Fruit fly (Drosophila melanogaster): Measurements from ENCODE around the gene Cpr64Ac.

Cpr64Ac gene

dm6 chr3L:4253611-4254300, 41.0 kb upstream of the Cpr64Ac start (continued):
- no peak for TF ChIP-seq eve (GFP tag; optimal IDR thresholded peaks at IDR 0.05)
- peak; percentile 78 for TF ChIP-seq MESR4 (GFP tag; optimal IDR thresholded peaks at IDR 0.05)
- no peak for TF ChIP-seq gro (GFP tag; optimal IDR thresholded peaks at IDR 0.05)
- TF ChIP-seq Hr78 (GFP tag; optimal IDR thresholded peaks at IDR 0.05), result peak in 1 of 2 experiments; percentile 54
- TF ChIP-seq CG8478 (optimal IDR thresholded peaks at IDR 0.05), result peak; percentile 10
- no peak for TF ChIP-seq cad (GFP tag; optimal IDR thresholded peaks at IDR 0.05)
- TF ChIP-seq sna (GFP tag; IDR thresholded peaks at IDR 0.05; ENCODE audit: partially characterized antibody), result 0 out of 2 replicates have a peak, but pooled peaks have one; percentile 18
- TF ChIP-seq pros (GFP tag; optimal IDR thresholded peaks at IDR 0.05), result no peak
- TF ChIP-seq pzg (GFP tag; optimal IDR thresholded peaks at IDR 0.05), result peak; percentile 22
- TF ChIP-seq CG32767 (GFP tag; IDR thresholded peaks at IDR 0.05), result peak; percentile 57; the same call in 1 of the 2 replicates
- TF ChIP-seq otp (GFP tag; IDR thresholded peaks at IDR 0.05), result no peak
- peak; percentile 30 for TF ChIP-seq YL-1 (GFP tag; optimal IDR thresholded peaks at IDR 0.05)
- 0 out of 2 replicates have a peak, but pooled peaks have one; percentile 14 for TF ChIP-seq bbx (GFP tag; IDR thresholded peaks at IDR 0.05; ENCODE audit: partially characterized antibody)
- no peak for TF ChIP-seq hkb (optimal IDR thresholded peaks at IDR 0.05)
- TF ChIP-seq hkb (GFP tag; IDR thresholded peaks at IDR 0.05), result no peak
- TF ChIP-seq yki (optimal IDR thresholded peaks at IDR 0.05), result no peak
- no peak for TF ChIP-seq Oli (tag; optimal IDR thresholded peaks at IDR 0.05)
- TF ChIP-seq CG13287 (GFP tag; IDR thresholded peaks at IDR 0.05; ENCODE audit: partially characterized antibody), result no peak
- TF ChIP-seq CG1529 (GFP tag; optimal IDR thresholded peaks at IDR 0.05), result no peak
- peak; percentile 46 for TF ChIP-seq CG4617 (GFP tag; optimal IDR thresholded peaks at IDR 0.05; ENCODE audit: borderline replicate concordance)
- 0 out of 3 replicates have a peak, but pooled peaks have one; percentile 58 for TF ChIP-seq mld (GFP tag; IDR thresholded peaks at IDR 0.05; ENCODE audit: partially characterized antibody)
- TF ChIP-seq CG18764 (GFP tag; optimal IDR thresholded peaks at IDR 0.05), result no peak
- TF ChIP-seq Mad (GFP tag; optimal IDR thresholded peaks at IDR 0.05), result no peak
- no peak for TF ChIP-seq btn (GFP tag; optimal IDR thresholded peaks at IDR 0.05)
- no peak for TF ChIP-seq CG5953 (GFP tag; IDR thresholded peaks at IDR 0.05)
- TF ChIP-seq esg (GFP tag; conservative IDR thresholded peaks at IDR 0.05), result no peak
- TF ChIP-seq CG4707 (GFP tag; optimal IDR thresholded peaks at IDR 0.05), result no peak
- no peak for TF ChIP-seq schlank (tag; optimal IDR thresholded peaks at IDR 0.05)
- no peak for TF ChIP-seq tll (GFP tag; optimal IDR thresholded peaks at IDR 0.05)
- 0 out of 3 replicates have a peak, but pooled peaks have one; percentile 12 for TF ChIP-seq so (GFP tag; IDR thresholded peaks at IDR 0.05)
- TF ChIP-seq CG12391 (tag; optimal IDR thresholded peaks at IDR 0.05), result no peak
- no peak for TF ChIP-seq CG2199 (GFP tag; IDR thresholded peaks at IDR 0.05)
- no peak for TF ChIP-seq wdn (GFP tag; IDR thresholded peaks at IDR 0.05)
- TF ChIP-seq MBD-R2 (GFP tag; IDR thresholded peaks at IDR 0.05), result peak; percentile 26
- no peak for TF ChIP-seq vvl (GFP tag; IDR thresholded peaks at IDR 0.05)
- TF ChIP-seq ase (GFP tag; IDR thresholded peaks at IDR 0.05), result no peak
- no peak for TF ChIP-seq CG16779 (GFP tag; IDR thresholded peaks at IDR 0.05)
- TF ChIP-seq HLH54F (GFP tag; optimal IDR thresholded peaks at IDR 0.05), result no peak
- no peak for TF ChIP-seq Scr (GFP tag; IDR thresholded peaks at IDR 0.05; ENCODE audit: partially characterized antibody)
- no peak for TF ChIP-seq pan (optimal IDR thresholded peaks at IDR 0.05)
- peak in 1 of 2 experiments; percentile 25 for TF ChIP-seq pan (GFP tag; optimal IDR thresholded peaks at IDR 0.05 in 1 of 2, IDR thresholded peaks at IDR 0.05 in 1 of 2)
- no peak for TF ChIP-seq CG14050 (GFP tag; IDR thresholded peaks at IDR 0.05)
- peak; percentile 91 for TF ChIP-seq bigmax (GFP tag; optimal IDR thresholded peaks at IDR 0.05)
- TF ChIP-seq CG1832 (GFP tag; optimal IDR thresholded peaks at IDR 0.05), result no peak
- TF ChIP-seq ac (GFP tag; optimal IDR thresholded peaks at IDR 0.05), result no peak
- TF ChIP-seq CG13424 (tag; optimal IDR thresholded peaks at IDR 0.05), result no peak
- TF ChIP-seq sens (GFP tag), result peak; percentile 48
- no peak for TF ChIP-seq CG10565 (GFP tag; optimal IDR thresholded peaks at IDR 0.05)
- no peak for TF ChIP-seq Dip2 (GFP tag; IDR thresholded peaks at IDR 0.05)
- TF ChIP-seq CG31224 (GFP tag; IDR thresholded peaks at IDR 0.05), result no peak
- TF ChIP-seq Bdp1 (GFP tag; optimal IDR thresholded peaks at IDR 0.05), result no peak

Data from whole organism, embryonic.